Fruit fly (Drosophila melanogaster) whole organism, embryonic: Measurements from ENCODE around the gene CG15201.

Source experiments
- Bdp1 ChIP-seq: fragments of 200-800 bp; sonication (Bioruptor generic); optimal IDR thresholded peaks from 3 replicates; lab custom pipeline; 2016; ENCODE audit warnings: missing biosample characterization, missing genetic modification characterization
- CG10147 ChIP-seq: fragments of 200-800 bp; sonication (Bioruptor generic); optimal IDR thresholded peaks from 2 replicates; lab custom pipeline; 2019; ENCODE audit warnings: missing biosample characterization, mild to moderate bottlenecking, missing genetic modification characterization, moderate library complexity
- CG10321 ChIP-seq: fragments of 200-800 bp; sonication (Bioruptor generic); IDR thresholded peaks from 2 replicates; pipeline ENCODE4 v1.3.6; 2022; ENCODE audit warnings: missing biosample characterization, missing genetic modification characterization
- CG10462 ChIP-seq: fragments of 200-800 bp; sonication (Bioruptor generic); optimal IDR thresholded peaks from 2 replicates; lab custom pipeline; 2016; ENCODE audit warnings: missing biosample characterization, missing genetic modification characterization
- CG11560 ChIP-seq: fragments of 200-800 bp; sonication (Bioruptor generic); IDR thresholded peaks from 3 replicates; pipeline ENCODE4 v1.3.6; 2022; ENCODE audit warnings: missing biosample characterization, missing genetic modification characterization
- CG11695 ChIP-seq: fragments of 200-800 bp; sonication (Bioruptor generic); IDR thresholded peaks from 3 replicates; pipeline ENCODE4 v1.3.6; 2022; ENCODE audit warnings: missing biosample characterization, missing genetic modification characterization
- CG13287 ChIP-seq: fragments of 200-800 bp; sonication (Bioruptor generic); IDR thresholded peaks from 2 replicates; pipeline ENCODE4 v1.3.6; 2022; ENCODE audit warnings: missing biosample characterization, missing genetic modification characterization; ENCODE audit not compliant: partially characterized antibody
- CG14860 ChIP-seq: fragments of 200-800 bp; sonication (Bioruptor generic); IDR thresholded peaks from 3 replicates; pipeline ENCODE4 v1.3.6; 2022; ENCODE audit warnings: missing biosample characterization, missing genetic modification characterization; ENCODE audit not compliant: partially characterized antibody
- CG1603 ChIP-seq: fragments of 200-800 bp; sonication (Bioruptor generic); optimal IDR thresholded peaks from 2 replicates; lab custom pipeline; 2019; ENCODE audit warnings: missing biosample characterization, mild to moderate bottlenecking, missing genetic modification characterization, moderate library complexity
- CG17802 ChIP-seq: fragments of 200-800 bp; sonication (Bioruptor generic); optimal IDR thresholded peaks from 2 replicates; lab custom pipeline; 2018; ENCODE audit warnings: missing biosample characterization, mild to moderate bottlenecking, missing genetic modification characterization, moderate library complexity
- CG18011 ChIP-seq: fragments of 200-800 bp; sonication (Bioruptor generic); optimal IDR thresholded peaks from 2 replicates; lab custom pipeline; 2017; ENCODE audit warnings: missing biosample characterization, missing genetic modification characterization, mild to moderate bottlenecking, moderate library complexity, missing genotype
- CG18476 ChIP-seq: fragments of 200-800 bp; sonication (Bioruptor generic); optimal IDR thresholded peaks from 2 replicates; lab custom pipeline; 2016; ENCODE audit warnings: missing biosample characterization, mild to moderate bottlenecking, missing genetic modification characterization
- CG2889 ChIP-seq: fragments of 200-800 bp; sonication (Bioruptor generic); IDR thresholded peaks from 3 replicates; pipeline ENCODE4 v1.3.6; 2022; ENCODE audit warnings: missing biosample characterization, missing genetic modification characterization
- CG30403 ChIP-seq: fragments of 200-800 bp; sonication (Bioruptor generic); optimal IDR thresholded peaks from 3 replicates; lab custom pipeline; 2016; ENCODE audit warnings: missing biosample characterization, missing genetic modification characterization
- CG34422 ChIP-seq: fragments of 200-800 bp; sonication (Bioruptor generic); IDR thresholded peaks from 3 replicates; pipeline ENCODE4 v1.3.6; 2022; ENCODE audit warnings: missing biosample characterization, missing genetic modification characterization
- CG3838 ChIP-seq: fragments of 200-800 bp; sonication (Bioruptor generic); optimal IDR thresholded peaks from 3 replicates; lab custom pipeline; 2016; ENCODE audit warnings: missing biosample characterization, missing genetic modification characterization
- CoRest ChIP-seq: fragments of 200-800 bp; sonication (Bioruptor generic); optimal IDR thresholded peaks from 3 replicates; lab custom pipeline; 2018; ENCODE audit warnings: missing biosample characterization, mild to moderate bottlenecking, missing genetic modification characterization, moderate library complexity
- Dref ChIP-seq: fragments of 200-800 bp; sonication (Bioruptor generic); IDR thresholded peaks from 2 replicates; pipeline ENCODE4 v1.3.6; 2022; ENCODE audit warnings: missing biosample characterization, missing genetic modification characterization
- Eip74EF ChIP-seq, 2 experiments: fragments of 200-800 bp in 1 of 2; fragments of >200 bp in 1 of 2; sonication (Bioruptor generic) in 1 of 2; optimal IDR thresholded peaks; 2 replicates each; lab custom pipeline; 2017 to 2019; ENCODE audit warnings: missing biosample characterization in 2 of 2, missing genetic modification characterization in 2 of 2, mild to moderate bottlenecking in 1 of 2, moderate library complexity in 1 of 2
- Ets65A ChIP-seq: fragments of 200-800 bp; sonication (Bioruptor generic); peaks from one replicate; lab custom pipeline; 2016; ENCODE audit warnings: missing biosample characterization, missing genetic modification characterization
- Ets97D ChIP-seq: fragments of 200-800 bp; sonication (Bioruptor generic); optimal IDR thresholded peaks from 3 replicates; lab custom pipeline; 2016; ENCODE audit warnings: missing biosample characterization, missing genetic modification characterization
- HLH54F ChIP-seq: fragments of 200-800 bp; sonication (Bioruptor generic); optimal IDR thresholded peaks from 3 replicates; lab custom pipeline; 2016; ENCODE audit warnings: missing biosample characterization, missing genetic modification characterization
- HmgZ ChIP-seq: fragments of 200-800 bp; sonication (Bioruptor generic); optimal IDR thresholded peaks from 2 replicates; lab custom pipeline; 2018; ENCODE audit warnings: missing biosample characterization, mild to moderate bottlenecking, missing genetic modification characterization
- Lpt ChIP-seq: fragments of >200 bp; optimal IDR thresholded peaks from 2 replicates; lab custom pipeline; 2018; ENCODE audit warnings: missing biosample characterization, missing genetic modification characterization
- Mad ChIP-seq: fragments of 200-800 bp; sonication (Bioruptor generic); optimal IDR thresholded peaks from 2 replicates; lab custom pipeline; 2016; ENCODE audit warnings: missing biosample characterization, missing genetic modification characterization
- Ptx1 ChIP-seq: fragments of 200-800 bp; sonication (Bioruptor generic); IDR thresholded peaks from 2 replicates; pipeline ENCODE4 v1.3.6; 2022; ENCODE audit warnings: missing biosample characterization, missing genetic modification characterization
- Ravus ChIP-seq: fragments of 200-800 bp; sonication (Bioruptor generic); IDR thresholded peaks from 2 replicates; pipeline ENCODE4 v1.3.6; 2022; ENCODE audit warnings: missing biosample characterization, missing genetic modification characterization
- Side ChIP-seq: fragments of 200-800 bp; sonication (Bioruptor generic); optimal IDR thresholded peaks from 2 replicates; lab custom pipeline; 2016; ENCODE audit warnings: missing biosample characterization, missing genetic modification characterization
- Sox102F ChIP-seq: fragments of 200-800 bp; sonication (Bioruptor generic); optimal IDR thresholded peaks from 2 replicates; lab custom pipeline; 2018; ENCODE audit warnings: missing biosample characterization, mild to moderate bottlenecking, missing genetic modification characterization, moderate library complexity
- Spps ChIP-seq: fragments of 200-800 bp; sonication (Bioruptor generic); optimal IDR thresholded peaks from 2 replicates; lab custom pipeline; 2018; ENCODE audit warnings: missing biosample characterization, mild to moderate bottlenecking, missing genetic modification characterization
- Vsx1 ChIP-seq: fragments of 200-800 bp; sonication (Bioruptor generic); optimal IDR thresholded peaks from 2 replicates; lab custom pipeline; 2017; ENCODE audit warnings: missing biosample characterization, mild to moderate bottlenecking, missing genetic modification characterization, missing genetic modification reagents
- ac ChIP-seq: fragments of 200-800 bp; sonication (Bioruptor generic); optimal IDR thresholded peaks from 3 replicates; lab custom pipeline; 2017; ENCODE audit warnings: missing biosample characterization, mild to moderate bottlenecking, missing genetic modification characterization
- btn ChIP-seq: fragments of 200-800 bp; sonication (Bioruptor generic); optimal IDR thresholded peaks from 2 replicates; lab custom pipeline; 2016; ENCODE audit warnings: missing biosample characterization, missing genetic modification characterization
- crol ChIP-seq: fragments of 200-800 bp; sonication (Bioruptor generic); IDR thresholded peaks from 2 replicates; pipeline ENCODE4 v1.3.6; 2022; ENCODE audit warnings: missing biosample characterization, missing genetic modification characterization
- crp ChIP-seq, 2 experiments: fragments of 200-800 bp; sonication (Bioruptor generic); optimal IDR thresholded peaks; 2 replicates in 1 of 2; 3 replicates in 1 of 2; lab custom pipeline; 2017; ENCODE audit warnings: missing biosample characterization in 2 of 2, missing genetic modification characterization in 2 of 2, mild to moderate bottlenecking in 1 of 2, moderate library complexity in 1 of 2
- dan ChIP-seq: fragments of 200-800 bp; sonication (Bioruptor generic); IDR thresholded peaks from 2 replicates; pipeline ENCODE4 v1.3.6; 2022; ENCODE audit warnings: missing biosample characterization, missing genetic modification characterization
- exex ChIP-seq: fragments of 200-800 bp; sonication (Bioruptor generic); optimal IDR thresholded peaks from 4 replicates; lab custom pipeline; 2018; ENCODE audit warnings: missing biosample characterization, mild to moderate bottlenecking, missing genetic modification characterization, moderate library complexity
- ftz-f1 ChIP-seq: fragments of 200-800 bp; sonication (Bioruptor generic); optimal IDR thresholded peaks from 2 replicates; lab custom pipeline; 2016; ENCODE audit warnings: missing biosample characterization, missing genetic modification characterization
- gce ChIP-seq: fragments of 200-800 bp; sonication (Bioruptor generic); IDR thresholded peaks from 3 replicates; pipeline ENCODE4 v1.3.6; 2022; ENCODE audit warnings: missing biosample characterization, missing genetic modification characterization
- gt ChIP-seq: fragments of 200-800 bp; sonication (Bioruptor generic); IDR thresholded peaks from 2 replicates; pipeline ENCODE4 v1.3.6; 2022; ENCODE audit warnings: missing biosample characterization, missing genetic modification characterization
- ham ChIP-seq: fragments of 200-800 bp; sonication (Bioruptor generic); IDR thresholded peaks from 2 replicates; pipeline ENCODE4 v1.3.6; 2022; ENCODE audit warnings: missing biosample characterization, missing genetic modification characterization
- kay ChIP-seq: fragments of 200-800 bp; sonication (Bioruptor generic); optimal IDR thresholded peaks from 2 replicates; lab custom pipeline; 2016; ENCODE audit warnings: missing biosample characterization, missing genetic modification characterization
- mld ChIP-seq: fragments of 200-800 bp; sonication (Bioruptor generic); IDR thresholded peaks from 3 replicates; pipeline ENCODE4 v1.3.6; 2022; ENCODE audit warnings: missing biosample characterization, missing genetic modification characterization; ENCODE audit not compliant: partially characterized antibody
- oc ChIP-seq: fragments of 200-800 bp; sonication (Bioruptor generic); optimal IDR thresholded peaks from 2 replicates; lab custom pipeline; 2018; ENCODE audit warnings: missing biosample characterization, mild to moderate bottlenecking, missing genetic modification characterization, moderate library complexity
- peb ChIP-seq: fragments of 200-800 bp; sonication (Bioruptor generic); IDR thresholded peaks from 2 replicates; pipeline ENCODE4 v1.3.6; 2022; ENCODE audit warnings: missing biosample characterization, missing genetic modification characterization
- repo ChIP-seq: fragments of 200-800 bp; sonication (Bioruptor generic); optimal IDR thresholded peaks from 2 replicates; lab custom pipeline; 2016; ENCODE audit warnings: missing biosample characterization, missing genetic modification characterization
- sna ChIP-seq: fragments of 200-800 bp; sonication (Bioruptor generic); IDR thresholded peaks from 2 replicates; pipeline ENCODE4 v1.3.6; 2022; ENCODE audit warnings: missing biosample characterization, missing genetic modification characterization; ENCODE audit not compliant: partially characterized antibody
- sob ChIP-seq: fragments of 200-800 bp; sonication (Bioruptor generic); IDR thresholded peaks from 2 replicates; pipeline ENCODE4 v1.3.6; 2022; ENCODE audit warnings: missing biosample characterization, missing genetic modification characterization
- sqz ChIP-seq: fragments of 200-800 bp; sonication (Bioruptor generic); optimal IDR thresholded peaks from 3 replicates; lab custom pipeline; 2018; ENCODE audit warnings: missing biosample characterization, mild to moderate bottlenecking, missing genetic modification characterization
- wdn ChIP-seq: fragments of 200-800 bp; sonication (Bioruptor generic); IDR thresholded peaks from 2 replicates; pipeline ENCODE4 v1.3.6; 2022; ENCODE audit warnings: missing biosample characterization, missing genetic modification characterization
- yki ChIP-seq: fragments of >200 bp; optimal IDR thresholded peaks from 3 replicates; lab custom pipeline; 2018

CG15201 gene

DNA sequence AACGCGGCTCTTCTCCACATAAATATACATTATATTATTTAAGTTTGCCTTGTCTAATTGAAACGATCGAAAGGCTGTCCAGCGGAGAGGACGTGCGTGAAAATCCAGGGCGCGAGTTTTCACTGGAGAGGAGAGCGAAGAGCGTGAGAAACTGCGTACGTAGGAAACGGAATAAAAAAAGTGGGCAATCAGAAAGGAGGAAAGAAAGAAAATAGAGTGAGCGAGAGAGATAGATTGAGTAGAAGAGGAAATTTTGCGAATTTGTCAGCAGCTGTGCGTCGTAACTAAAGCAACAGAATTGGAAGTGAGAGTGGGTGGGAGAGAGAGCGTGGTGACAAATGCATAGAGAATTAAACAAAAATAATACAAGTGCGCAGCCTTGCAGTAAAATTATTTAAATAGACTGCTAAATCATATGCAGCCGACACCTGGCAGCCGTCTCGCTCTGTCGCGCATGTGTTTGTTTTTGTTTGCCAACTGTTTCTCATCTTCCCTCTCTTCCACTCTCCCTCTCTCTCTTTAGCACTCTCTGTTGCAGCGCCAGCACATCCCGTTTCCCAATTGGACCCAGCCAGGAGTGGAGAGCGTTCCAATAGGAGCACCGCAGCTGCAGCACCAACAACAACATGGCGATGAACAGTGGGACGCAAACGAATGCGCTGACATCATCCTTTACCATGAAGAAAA lies 10.7 kb downstream of the CG15201 start (continued):
- TF ChIP-seq Lpt (GFP tag; lab: Kevin White, UChicago) (no peak), CG2889 (GFP tag; lab: Robert Waterston, UW) (no peak), HmgZ (tag; lab: Kevin White, UChicago) (no peak), CG34422 (GFP tag; lab: Robert Waterston, UW) (peak; percentile 45; the same call in 1 of the 3 replicates), ac (no peak), CG10321 (GFP tag; lab: Robert Waterston, UW) (peak; percentile 27; the same call in 1 of the 2 replicates), dan (no peak), Ravus (GFP tag; lab: Robert Waterston, UW) (no peak), CoRest (tag; lab: Kevin White, UChicago) (no peak), CG1603 (no peak), yki (lab: Kevin White, UChicago) (peak; percentile 43), CG18011 (GFP tag; lab: Kevin White, UChicago) (no peak), CG3838 (GFP tag; lab: Kevin White, UChicago) (no peak), Side (GFP tag; lab: Kevin White, UChicago) (no peak), Ets65A (no peak), Dref (GFP tag; lab: Robert Waterston, UW) (no peak), Eip74EF (GFP tag; optimal IDR thresholded peaks at IDR 0.05; lab: Kevin White, UChicago) (no peak), Ets97D (GFP tag; lab: Kevin White, UChicago) (no peak), CG18476 (no peak), Bdp1 (GFP tag; lab: Kevin White, UChicago) (no peak), CG17802 (tag; lab: Kevin White, UChicago) (no peak), ham (GFP tag; lab: Robert Waterston, UW) (no peak), Mad (GFP tag; lab: Kevin White, UChicago) (no peak), wdn (GFP tag; lab: Robert Waterston, UW) (no peak), CG11695 (GFP tag; lab: Robert Waterston, UW) (no peak), HLH54F (GFP tag; lab: Kevin White, UChicago) (no peak), CG14860 (no peak), mld (GFP tag; lab: Robert Waterston, UW) (no peak), sqz (GFP tag; lab: Kevin White, UChicago) (peak; percentile 43), gt (GFP tag; lab: Robert Waterston, UW) (no peak), kay (GFP tag; lab: Kevin White, UChicago) (no peak), Sox102F (GFP tag; lab: Kevin White, UChicago) (no peak), gce (GFP tag; lab: Robert Waterston, UW) (no peak), CG11560 (tag; lab: Robert Waterston, UW) (no peak), oc (no peak), CG10147 (GFP tag; lab: Kevin White, UChicago) (no peak), repo (GFP tag; lab: Kevin White, UChicago) (no peak), Spps (tag; lab: Kevin White, UChicago) (no peak), CG30403 (GFP tag; lab: Kevin White, UChicago) (no peak), peb (no peak), sob (GFP tag; lab: Robert Waterston, UW) (no peak), CG10462 (no peak), crp (GFP tag; optimal IDR thresholded peaks at IDR 0.05; lab: Kevin White, UChicago) (no peak), Vsx1 (GFP tag; lab: Kevin White, UChicago) (no peak), btn (GFP tag; lab: Kevin White, UChicago) (no peak), exex (no peak), sna (GFP tag; lab: Robert Waterston, UW) (no peak), Ptx1 (GFP tag; lab: Robert Waterston, UW) (no peak), CG13287 (GFP tag; lab: Robert Waterston, UW) (no peak), ftz-f1 (GFP tag; lab: Kevin White, UChicago) (no peak), crol (GFP tag; lab: Robert Waterston, UW) (peak; percentile 27; the same call in 1 of the 2 replicates)
